Worm (Caenorhabditis elegans) whole organism, mixed stage, embryonic: Measurements from ENCODE around the gene skpo-3.
A peak's percentile ranks its signal among the peaks of the same experiment; 100 is the strongest.

ENCODE experiments used
- M03D4.4 ChIP-seq: sonication (generic microtip); optimal IDR thresholded peaks from 2 replicates; lab custom pipeline; 2017; ENCODE audit warnings: mild to moderate bottlenecking, missing genetic modification characterization, missing compliant biosample characterization
- bed-3 ChIP-seq: fragments of 200-800 bp; sonication (Bioruptor generic); optimal IDR thresholded peaks from 3 replicates; lab custom pipeline; 2018; ENCODE audit warnings: mild to moderate bottlenecking, missing genetic modification characterization, moderate library complexity, missing compliant biosample characterization
- blmp-1 ChIP-seq: fragments of 150-350 bp; optimal IDR thresholded peaks from 2 replicates; lab custom pipeline; 2014; ENCODE audit warnings: missing biosample characterization, missing genetic modification characterization
- ceh-39 ChIP-seq: fragments of 150-350 bp; optimal IDR thresholded peaks from 2 replicates; lab custom pipeline; 2014; ENCODE audit warnings: missing biosample characterization, missing genetic modification characterization
- ceh-43 ChIP-seq: fragments of 200-800 bp; sonication (Bioruptor generic); optimal IDR thresholded peaks from 2 replicates; lab custom pipeline; 2018; ENCODE audit warnings: mild to moderate bottlenecking, missing genetic modification characterization, moderate library complexity, missing compliant biosample characterization
- ceh-83 ChIP-seq: fragments of 200-800 bp; sonication (Bioruptor generic); optimal IDR thresholded peaks from 2 replicates; lab custom pipeline; 2018; ENCODE audit warnings: mild to moderate bottlenecking, missing genetic modification characterization, missing compliant biosample characterization
- ces-1 ChIP-seq: fragments of 150-350 bp; optimal IDR thresholded peaks from 2 replicates; lab custom pipeline; 2014; ENCODE audit warnings: missing biosample characterization, missing genetic modification reagents, missing genetic modification characterization
- cnd-1 ChIP-seq: fragments of 200-800 bp; sonication (Bioruptor generic); optimal IDR thresholded peaks from 2 replicates; lab custom pipeline; 2018; ENCODE audit warnings: mild to moderate bottlenecking, missing genetic modification characterization, missing compliant biosample characterization
- drap-1 ChIP-seq: fragments of 200-800 bp; sonication (Bioruptor generic); optimal IDR thresholded peaks from 3 replicates; lab custom pipeline; 2018; ENCODE audit warnings: mild to moderate bottlenecking, missing genetic modification characterization, missing compliant biosample characterization
- elt-1 ChIP-seq: sonication (generic microtip); optimal IDR thresholded peaks from 2 replicates; lab custom pipeline; 2017; ENCODE audit warnings: missing genetic modification characterization, mild to moderate bottlenecking, missing compliant biosample characterization, antibody characterized with exemption, moderate library complexity, borderline replicate concordance; ENCODE audit not compliant: insufficient read depth
- elt-3 ChIP-seq: fragments of 150-350 bp; optimal IDR thresholded peaks from 2 replicates; lab custom pipeline; 2014; ENCODE audit warnings: missing biosample characterization, missing genetic modification characterization
- flh-1 ChIP-seq: fragments of 200-800 bp; sonication (Bioruptor generic); optimal IDR thresholded peaks from 2 replicates; lab custom pipeline; 2018; ENCODE audit warnings: mild to moderate bottlenecking, missing genetic modification characterization, moderate library complexity, missing compliant biosample characterization
- ham-2 ChIP-seq: fragments of 200-800 bp; sonication (Bioruptor generic); optimal IDR thresholded peaks from 2 replicates; lab custom pipeline; 2018; ENCODE audit warnings: mild to moderate bottlenecking, missing genetic modification characterization, missing compliant biosample characterization
- hlh-1 ChIP-seq: fragments of 150-350 bp; optimal IDR thresholded peaks from 2 replicates; lab custom pipeline; 2014; ENCODE audit warnings: missing biosample characterization, missing genetic modification reagents, missing genetic modification characterization
- lin-13 ChIP-seq: fragments of 150-350 bp; optimal IDR thresholded peaks from 2 replicates; lab custom pipeline; 2014; ENCODE audit warnings: missing biosample characterization, missing genetic modification characterization
- lin-32 ChIP-seq: fragments of 200-800 bp; sonication (Bioruptor generic); optimal IDR thresholded peaks from 2 replicates; lab custom pipeline; 2018; ENCODE audit warnings: mild to moderate bottlenecking, missing genetic modification characterization, missing compliant biosample characterization
- lsy-2 ChIP-seq: fragments of 150-350 bp; optimal IDR thresholded peaks from 2 replicates; lab custom pipeline; 2014; ENCODE audit warnings: missing biosample characterization, missing genetic modification characterization
- mab-5 ChIP-seq: fragments of 150-350 bp; optimal IDR thresholded peaks from 2 replicates; lab custom pipeline; 2014; ENCODE audit warnings: missing biosample characterization, missing genetic modification characterization
- mep-1 ChIP-seq: fragments of 150-350 bp; optimal IDR thresholded peaks from 2 replicates; lab custom pipeline; 2017; ENCODE audit warnings: missing biosample characterization, missing genetic modification reagents, missing genetic modification characterization, inconsistent platforms
- mls-2 ChIP-seq: sonication (generic microtip); optimal IDR thresholded peaks from 2 replicates; lab custom pipeline; 2016; ENCODE audit warnings: mild to moderate bottlenecking, missing genetic modification characterization, moderate library complexity, missing compliant biosample characterization
- nhr-12 ChIP-seq: fragments of 150-350 bp; optimal IDR thresholded peaks from 2 replicates; lab custom pipeline; 2014; ENCODE audit warnings: missing biosample characterization, missing genetic modification characterization
- nhr-2 ChIP-seq: fragments of 150-350 bp; optimal IDR thresholded peaks from 2 replicates; lab custom pipeline; 2014; ENCODE audit warnings: missing biosample characterization, missing genetic modification characterization
- nhr-237 ChIP-seq: fragments of 150-350 bp; optimal IDR thresholded peaks from 2 replicates; lab custom pipeline; 2014; ENCODE audit warnings: missing biosample characterization, missing genetic modification characterization
- nhr-28 ChIP-seq: fragments of 150-350 bp; optimal IDR thresholded peaks from 2 replicates; lab custom pipeline; 2014; ENCODE audit warnings: missing biosample characterization, missing genetic modification characterization
- nhr-76 ChIP-seq: sonication (generic microtip); optimal IDR thresholded peaks from 2 replicates; lab custom pipeline; 2017; ENCODE audit warnings: missing biosample characterization, missing genetic modification characterization
- pha-4 ChIP-seq: fragments of 150-350 bp; optimal IDR thresholded peaks from 2 replicates; lab custom pipeline; 2018; ENCODE audit warnings: missing biosample characterization, missing genetic modification reagents, missing genetic modification characterization
- sem-2 ChIP-seq: fragments of 200-800 bp; sonication (Bioruptor generic); optimal IDR thresholded peaks from 2 replicates; lab custom pipeline; 2018; ENCODE audit warnings: mild to moderate bottlenecking, missing genetic modification characterization, missing compliant biosample characterization
- snpc-4 ChIP-seq: fragments of 150-350 bp; optimal IDR thresholded peaks from 2 replicates; lab custom pipeline; 2014; ENCODE audit warnings: missing biosample characterization, missing genetic modification characterization
- sptf-1 ChIP-seq: sonication (generic microtip); optimal IDR thresholded peaks from 2 replicates; lab custom pipeline; 2017; ENCODE audit warnings: mild to moderate bottlenecking, missing genetic modification characterization, moderate library complexity, missing compliant biosample characterization
- tbx-8 ChIP-seq: fragments of 200-800 bp; sonication (Bioruptor generic); optimal IDR thresholded peaks from 2 replicates; lab custom pipeline; 2018; ENCODE audit warnings: mild to moderate bottlenecking, missing genetic modification characterization, moderate library complexity, missing compliant biosample characterization
- unc-120 ChIP-seq: sonication (generic microtip); optimal IDR thresholded peaks from 2 replicates; lab custom pipeline; 2017; ENCODE audit warnings: missing genetic modification characterization, missing compliant biosample characterization; ENCODE audit not compliant: poor library complexity, severe bottlenecking
- unc-39 ChIP-seq: fragments of 150-350 bp; optimal IDR thresholded peaks from 2 replicates; lab custom pipeline; 2014; ENCODE audit warnings: missing biosample characterization, missing genetic modification characterization
- unc-62 ChIP-seq: fragments of 150-350 bp; optimal IDR thresholded peaks from 2 replicates; lab custom pipeline; 2014; ENCODE audit warnings: missing biosample characterization, missing genetic modification reagents, missing genetic modification characterization
- zip-8 ChIP-seq: fragments of 150-350 bp; optimal IDR thresholded peaks from 2 replicates; lab custom pipeline; 2014; ENCODE audit warnings: missing biosample characterization, missing genetic modification characterization
- ztf-11 ChIP-seq: fragments of 150-350 bp; optimal IDR thresholded peaks from 2 replicates; lab custom pipeline; 2014; ENCODE audit warnings: missing biosample characterization, missing genetic modification characterization

skpo-3 gene

ce11 chrII:7245576-7245975 is at the start of gene skpo-3:
skpo-3 (plus strand) TSS chrII:7245876.
- TF ChIP-seq M03D4.4 (tag; lab: Kevin White, UChicago) (no peak), ces-1 (GFP tag; lab: Kevin White, UChicago) (no peak)
- TF ChIP-seq, all 35 proteins: peak for 0

- TF ChIP-seq nhr-237 (no peak), nhr-2 (tag; lab: Kevin White, UChicago) (no peak), lin-32 (no peak), blmp-1 (tag; lab: Kevin White, UChicago) (no peak), sem-2 (no peak), snpc-4 (tag; lab: Kevin White, UChicago) (no peak), tbx-8 (GFP tag; lab: Kevin White, UChicago) (no peak), nhr-12 (tag; lab: Kevin White, UChicago) (no peak), unc-120 (no peak), sptf-1 (tag; lab: Kevin White, UChicago) (no peak)
These were observed 49.6 kb upstream of the skpo-3 start, which contains the start of gene maoc-1 for ce11 chrII:7196040-7196439. maoc-1 (plus strand) TSS chrII:7196276.

ce11 chrII:7197434-7197833 is 48.2 kb upstream of the skpo-3 start:
- TF ChIP-seq nhr-76 (tag; lab: Kevin White, UChicago) (no peak), M03D4.4 (tag; lab: Kevin White, UChicago) (no peak), hlh-1 (tag; lab: Kevin White, UChicago) (no peak), lin-13 (no peak), nhr-28 (no peak), nhr-12 (tag; lab: Kevin White, UChicago) (no peak), cnd-1 (no peak), zip-8 (tag; lab: Kevin White, UChicago) (no peak), sem-2 (no peak), ceh-83 (GFP tag; lab: Kevin White, UChicago) (no peak), lsy-2 (no peak), flh-1 (GFP tag; lab: Kevin White, UChicago) (no peak), drap-1 (no peak), unc-62 (GFP tag; lab: Kevin White, UChicago) (no peak), tbx-8 (GFP tag; lab: Kevin White, UChicago) (no peak), pha-4 (tag; lab: Kevin White, UChicago) (no peak), nhr-237 (no peak), ham-2 (no peak), ceh-43 (GFP tag; lab: Kevin White, UChicago) (no peak), elt-1 (tag; lab: Kevin White, UChicago) (no peak)

- TF ChIP-seq cnd-1 (no peak), ham-2 (no peak)
These were observed 46.4 kb upstream of the skpo-3 start, which contains the start of gene E04F6.6 for ce11 chrII:7199308-7199707. E04F6.6 (minus strand) TSS chrII:7199565.

ce11 chrII:7200051-7200599 is 45.6 kb upstream of the skpo-3 start, which contains the start of gene pcrg-1:
pcrg-1 (plus strand) TSS chrII:7200549.
- TF ChIP-seq ceh-39 (tag; lab: Kevin White, UChicago) (no peak), nhr-28 (no peak), hlh-1 (tag; lab: Kevin White, UChicago) (peak; percentile 63), snpc-4 (tag; lab: Kevin White, UChicago) (no peak), ces-1 (GFP tag; lab: Kevin White, UChicago) (no peak), pha-4 (tag; lab: Kevin White, UChicago) (peak; percentile 59), nhr-12 (tag; lab: Kevin White, UChicago) (no peak), nhr-237 (no peak), tbx-8 (GFP tag; lab: Kevin White, UChicago) (peak; percentile 91), ceh-43 (GFP tag; lab: Kevin White, UChicago) (peak; percentile 84), lin-32 (peak; percentile 86), M03D4.4 (tag; lab: Kevin White, UChicago) (peak; percentile 92), zip-8 (tag; lab: Kevin White, UChicago) (no peak), nhr-76 (tag; lab: Kevin White, UChicago) (no peak), sptf-1 (tag; lab: Kevin White, UChicago) (peak; percentile 96), ztf-11 (tag; lab: Kevin White, UChicago) (no peak), cnd-1 (peak; percentile 95), mls-2 (tag; lab: Kevin White, UChicago) (peak; percentile 97), unc-39 (tag; lab: Kevin White, UChicago) (peak; percentile 25), bed-3 (GFP tag; lab: Kevin White, UChicago) (peak; percentile 83), drap-1 (peak; percentile 94), ham-2 (peak; percentile 93), lin-13 (peak; percentile 77), nhr-2 (tag; lab: Kevin White, UChicago) (no peak), ceh-83 (GFP tag; lab: Kevin White, UChicago) (peak; percentile 92), flh-1 (GFP tag; lab: Kevin White, UChicago) (peak; percentile 82), unc-62 (GFP tag; lab: Kevin White, UChicago) (peak; percentile 21), elt-3 (tag; lab: Kevin White, UChicago) (peak; percentile 59), mep-1 (peak; percentile 73), sem-2 (peak; percentile 84), elt-1 (tag; lab: Kevin White, UChicago) (peak; percentile 1), lsy-2 (peak; percentile 27), blmp-1 (tag; lab: Kevin White, UChicago) (no peak), unc-120 (peak; percentile 79), mab-5 (tag; lab: Kevin White, UChicago) (no peak)
